Worm (Caenorhabditis elegans): ENCODE measurements around the gene F14D7.2.

- TF ChIP-seq pax-1 (tag; optimal IDR thresholded peaks at IDR 0.05) (no peak), dmd-4 (tag; optimal IDR thresholded peaks at IDR 0.05; ENCODE audit: borderline replicate concordance) (no peak), ceh-31 (tag; optimal IDR thresholded peaks at IDR 0.05) (no peak), Y22D7AL.16 (tag; optimal IDR thresholded peaks at IDR 0.05) (no peak), tbx-2 (tag; optimal IDR thresholded peaks at IDR 0.05) (no peak), eyg-1 (tag; optimal IDR thresholded peaks at IDR 0.05) (no peak), ceh-2 (tag; optimal IDR thresholded peaks at IDR 0.05) (no peak), nfya-1 (tag; optimal IDR thresholded peaks at IDR 0.05) (no peak), hlh-30 (tag; optimal IDR thresholded peaks at IDR 0.05; ENCODE audit: insufficient read depth) (no peak), ceh-30 (tag; optimal IDR thresholded peaks at IDR 0.05) (no peak), ttx-3 (tag; optimal IDR thresholded peaks at IDR 0.05) (no peak), ceh-22 (tag; optimal IDR thresholded peaks at IDR 0.05) (no peak), pha-4 (tag; optimal IDR thresholded peaks at IDR 0.05) (no peak), ets-4 (tag; optimal IDR thresholded peaks at IDR 0.05) (no peak)
Observed at ce11 chrV:14290636-14291035, 2.9 kb downstream of the F14D7.2 start, which contains the start of gene F14D7.18.

Measured in whole organism, late embryonic.